Worm (Caenorhabditis elegans) whole organism, mixed stage, embryonic: ENCODE data around the gene ccd-5.
A peak's percentile ranks its signal among the peaks of the same experiment; 100 is the strongest.

Experiments
- M03D4.4 ChIP-seq: sonication (generic microtip); optimal IDR thresholded peaks from 2 replicates; lab custom pipeline; 2017; ENCODE audit warnings: mild to moderate bottlenecking, missing genetic modification characterization, missing compliant biosample characterization
- bed-3 ChIP-seq: fragments of 200-800 bp; sonication (Bioruptor generic); optimal IDR thresholded peaks from 3 replicates; lab custom pipeline; 2018; ENCODE audit warnings: mild to moderate bottlenecking, missing genetic modification characterization, moderate library complexity, missing compliant biosample characterization
- blmp-1 ChIP-seq: fragments of 150-350 bp; optimal IDR thresholded peaks from 2 replicates; lab custom pipeline; 2014; ENCODE audit warnings: missing biosample characterization, missing genetic modification characterization
- ceh-39 ChIP-seq: fragments of 150-350 bp; optimal IDR thresholded peaks from 2 replicates; lab custom pipeline; 2014; ENCODE audit warnings: missing biosample characterization, missing genetic modification characterization
- ceh-43 ChIP-seq: fragments of 200-800 bp; sonication (Bioruptor generic); optimal IDR thresholded peaks from 2 replicates; lab custom pipeline; 2018; ENCODE audit warnings: mild to moderate bottlenecking, missing genetic modification characterization, moderate library complexity, missing compliant biosample characterization
- ceh-83 ChIP-seq: fragments of 200-800 bp; sonication (Bioruptor generic); optimal IDR thresholded peaks from 2 replicates; lab custom pipeline; 2018; ENCODE audit warnings: mild to moderate bottlenecking, missing genetic modification characterization, missing compliant biosample characterization
- ces-1 ChIP-seq: fragments of 150-350 bp; optimal IDR thresholded peaks from 2 replicates; lab custom pipeline; 2014; ENCODE audit warnings: missing biosample characterization, missing genetic modification reagents, missing genetic modification characterization
- cnd-1 ChIP-seq: fragments of 200-800 bp; sonication (Bioruptor generic); optimal IDR thresholded peaks from 2 replicates; lab custom pipeline; 2018; ENCODE audit warnings: mild to moderate bottlenecking, missing genetic modification characterization, missing compliant biosample characterization
- drap-1 ChIP-seq: fragments of 200-800 bp; sonication (Bioruptor generic); optimal IDR thresholded peaks from 3 replicates; lab custom pipeline; 2018; ENCODE audit warnings: mild to moderate bottlenecking, missing genetic modification characterization, missing compliant biosample characterization
- elt-1 ChIP-seq: sonication (generic microtip); optimal IDR thresholded peaks from 2 replicates; lab custom pipeline; 2017; ENCODE audit warnings: missing genetic modification characterization, mild to moderate bottlenecking, missing compliant biosample characterization, antibody characterized with exemption, moderate library complexity, borderline replicate concordance; ENCODE audit not compliant: insufficient read depth
- elt-3 ChIP-seq: fragments of 150-350 bp; optimal IDR thresholded peaks from 2 replicates; lab custom pipeline; 2014; ENCODE audit warnings: missing biosample characterization, missing genetic modification characterization
- flh-1 ChIP-seq: fragments of 200-800 bp; sonication (Bioruptor generic); optimal IDR thresholded peaks from 2 replicates; lab custom pipeline; 2018; ENCODE audit warnings: mild to moderate bottlenecking, missing genetic modification characterization, moderate library complexity, missing compliant biosample characterization
- ham-2 ChIP-seq: fragments of 200-800 bp; sonication (Bioruptor generic); optimal IDR thresholded peaks from 2 replicates; lab custom pipeline; 2018; ENCODE audit warnings: mild to moderate bottlenecking, missing genetic modification characterization, missing compliant biosample characterization
- hlh-1 ChIP-seq: fragments of 150-350 bp; optimal IDR thresholded peaks from 2 replicates; lab custom pipeline; 2014; ENCODE audit warnings: missing biosample characterization, missing genetic modification reagents, missing genetic modification characterization
- lin-13 ChIP-seq: fragments of 150-350 bp; optimal IDR thresholded peaks from 2 replicates; lab custom pipeline; 2014; ENCODE audit warnings: missing biosample characterization, missing genetic modification characterization
- lin-32 ChIP-seq: fragments of 200-800 bp; sonication (Bioruptor generic); optimal IDR thresholded peaks from 2 replicates; lab custom pipeline; 2018; ENCODE audit warnings: mild to moderate bottlenecking, missing genetic modification characterization, missing compliant biosample characterization
- lsy-2 ChIP-seq: fragments of 150-350 bp; optimal IDR thresholded peaks from 2 replicates; lab custom pipeline; 2014; ENCODE audit warnings: missing biosample characterization, missing genetic modification characterization
- mab-5 ChIP-seq: fragments of 150-350 bp; optimal IDR thresholded peaks from 2 replicates; lab custom pipeline; 2014; ENCODE audit warnings: missing biosample characterization, missing genetic modification characterization
- mep-1 ChIP-seq: fragments of 150-350 bp; optimal IDR thresholded peaks from 2 replicates; lab custom pipeline; 2017; ENCODE audit warnings: missing biosample characterization, missing genetic modification reagents, missing genetic modification characterization, inconsistent platforms
- mls-2 ChIP-seq: sonication (generic microtip); optimal IDR thresholded peaks from 2 replicates; lab custom pipeline; 2016; ENCODE audit warnings: mild to moderate bottlenecking, missing genetic modification characterization, moderate library complexity, missing compliant biosample characterization
- nhr-12 ChIP-seq: fragments of 150-350 bp; optimal IDR thresholded peaks from 2 replicates; lab custom pipeline; 2014; ENCODE audit warnings: missing biosample characterization, missing genetic modification characterization
- nhr-2 ChIP-seq: fragments of 150-350 bp; optimal IDR thresholded peaks from 2 replicates; lab custom pipeline; 2014; ENCODE audit warnings: missing biosample characterization, missing genetic modification characterization
- nhr-237 ChIP-seq: fragments of 150-350 bp; optimal IDR thresholded peaks from 2 replicates; lab custom pipeline; 2014; ENCODE audit warnings: missing biosample characterization, missing genetic modification characterization
- nhr-28 ChIP-seq: fragments of 150-350 bp; optimal IDR thresholded peaks from 2 replicates; lab custom pipeline; 2014; ENCODE audit warnings: missing biosample characterization, missing genetic modification characterization
- nhr-76 ChIP-seq: sonication (generic microtip); optimal IDR thresholded peaks from 2 replicates; lab custom pipeline; 2017; ENCODE audit warnings: missing biosample characterization, missing genetic modification characterization
- pha-4 ChIP-seq: fragments of 150-350 bp; optimal IDR thresholded peaks from 2 replicates; lab custom pipeline; 2018; ENCODE audit warnings: missing biosample characterization, missing genetic modification reagents, missing genetic modification characterization
- sem-2 ChIP-seq: fragments of 200-800 bp; sonication (Bioruptor generic); optimal IDR thresholded peaks from 2 replicates; lab custom pipeline; 2018; ENCODE audit warnings: mild to moderate bottlenecking, missing genetic modification characterization, missing compliant biosample characterization
- snpc-4 ChIP-seq: fragments of 150-350 bp; optimal IDR thresholded peaks from 2 replicates; lab custom pipeline; 2014; ENCODE audit warnings: missing biosample characterization, missing genetic modification characterization
- sptf-1 ChIP-seq: sonication (generic microtip); optimal IDR thresholded peaks from 2 replicates; lab custom pipeline; 2017; ENCODE audit warnings: mild to moderate bottlenecking, missing genetic modification characterization, moderate library complexity, missing compliant biosample characterization
- tbx-8 ChIP-seq: fragments of 200-800 bp; sonication (Bioruptor generic); optimal IDR thresholded peaks from 2 replicates; lab custom pipeline; 2018; ENCODE audit warnings: mild to moderate bottlenecking, missing genetic modification characterization, moderate library complexity, missing compliant biosample characterization
- unc-120 ChIP-seq: sonication (generic microtip); optimal IDR thresholded peaks from 2 replicates; lab custom pipeline; 2017; ENCODE audit warnings: missing genetic modification characterization, missing compliant biosample characterization; ENCODE audit not compliant: poor library complexity, severe bottlenecking
- unc-39 ChIP-seq: fragments of 150-350 bp; optimal IDR thresholded peaks from 2 replicates; lab custom pipeline; 2014; ENCODE audit warnings: missing biosample characterization, missing genetic modification characterization
- unc-62 ChIP-seq: fragments of 150-350 bp; optimal IDR thresholded peaks from 2 replicates; lab custom pipeline; 2014; ENCODE audit warnings: missing biosample characterization, missing genetic modification reagents, missing genetic modification characterization
- zip-8 ChIP-seq: fragments of 150-350 bp; optimal IDR thresholded peaks from 2 replicates; lab custom pipeline; 2014; ENCODE audit warnings: missing biosample characterization, missing genetic modification characterization
- ztf-11 ChIP-seq: fragments of 150-350 bp; optimal IDR thresholded peaks from 2 replicates; lab custom pipeline; 2014; ENCODE audit warnings: missing biosample characterization, missing genetic modification characterization

Gene ccd-5

ce11 chrX:2590023-2590422 is 17.6 kb upstream of the ccd-5 start:
- no peak for TF ChIP-seq lin-32 (GFP tag; lab: Kevin White, UChicago)
- TF ChIP-seq hlh-1 (tag; lab: Kevin White, UChicago), result no peak
- no peak for TF ChIP-seq ceh-83 (GFP tag; lab: Kevin White, UChicago)
- no peak for TF ChIP-seq sptf-1
- no peak for TF ChIP-seq ztf-11 (tag; lab: Kevin White, UChicago)

ce11 chrX:2588012-2588411 is 15.6 kb upstream of the ccd-5 start:
- TF ChIP-seq snpc-4, result no peak
- no peak for TF ChIP-seq lin-32 (GFP tag; lab: Kevin White, UChicago)
- no peak for TF ChIP-seq unc-120 (tag; lab: Kevin White, UChicago)
- TF ChIP-seq nhr-76 (tag; lab: Kevin White, UChicago), result no peak
- TF ChIP-seq ces-1 (GFP tag; lab: Kevin White, UChicago), result no peak
- no peak for TF ChIP-seq sptf-1
- no peak for TF ChIP-seq bed-3 (GFP tag; lab: Kevin White, UChicago)
- no peak for TF ChIP-seq ceh-83 (GFP tag; lab: Kevin White, UChicago)
- TF ChIP-seq nhr-237 (tag; lab: Kevin White, UChicago), result no peak
- TF ChIP-seq nhr-2 (tag; lab: Kevin White, UChicago), result no peak
- TF ChIP-seq M03D4.4 (tag; lab: Kevin White, UChicago), result no peak

ce11 chrX:2585655-2586054 is 13.2 kb upstream of the ccd-5 start, which contains the start of gene H01M10.2:
H01M10.2 (minus strand) TSS chrX:2585755.
- TF ChIP-seq bed-3 (GFP tag; lab: Kevin White, UChicago) (no peak), nhr-76 (tag; lab: Kevin White, UChicago) (no peak), cnd-1 (tag; lab: Kevin White, UChicago) (no peak)

- no peak for TF ChIP-seq ceh-39 (tag; lab: Kevin White, UChicago)
- no peak for TF ChIP-seq lsy-2 (tag; lab: Kevin White, UChicago)
- TF ChIP-seq unc-62 (GFP tag; lab: Kevin White, UChicago), result no peak
- TF ChIP-seq mab-5 (tag; lab: Kevin White, UChicago), result no peak
- TF ChIP-seq elt-1 (tag; lab: Kevin White, UChicago), result no peak
- TF ChIP-seq drap-1 (GFP tag; lab: Kevin White, UChicago), result no peak
- TF ChIP-seq pha-4 (tag; lab: Kevin White, UChicago), result no peak
- TF ChIP-seq bed-3 (GFP tag; lab: Kevin White, UChicago), result no peak
- TF ChIP-seq ztf-11 (tag; lab: Kevin White, UChicago), result no peak
- peak; percentile 71 for TF ChIP-seq mls-2 (tag; lab: Kevin White, UChicago)
- no peak for TF ChIP-seq flh-1 (GFP tag; lab: Kevin White, UChicago)
- TF ChIP-seq ceh-83 (GFP tag; lab: Kevin White, UChicago), result no peak
- no peak for TF ChIP-seq blmp-1
- TF ChIP-seq M03D4.4 (tag; lab: Kevin White, UChicago), result peak; percentile 4
- TF ChIP-seq unc-39, result no peak
- TF ChIP-seq ces-1 (GFP tag; lab: Kevin White, UChicago), result no peak
- TF ChIP-seq hlh-1 (tag; lab: Kevin White, UChicago), result no peak
- TF ChIP-seq nhr-2 (tag; lab: Kevin White, UChicago), result peak; percentile 61
- peak; percentile 59 for TF ChIP-seq sptf-1
- TF ChIP-seq nhr-76 (tag; lab: Kevin White, UChicago), result no peak
- TF ChIP-seq snpc-4, result no peak
- no peak for TF ChIP-seq mep-1 (tag; lab: Kevin White, UChicago)
- TF ChIP-seq nhr-28, result no peak
- no peak for TF ChIP-seq zip-8 (tag; lab: Kevin White, UChicago)
- no peak for TF ChIP-seq nhr-237 (tag; lab: Kevin White, UChicago)
- no peak for TF ChIP-seq ceh-43 (GFP tag; lab: Kevin White, UChicago)
- TF ChIP-seq elt-3, result no peak
- no peak for TF ChIP-seq lin-32 (GFP tag; lab: Kevin White, UChicago)
- peak; percentile 96 for TF ChIP-seq ham-2 (GFP tag; lab: Kevin White, UChicago)
- TF ChIP-seq nhr-12 (tag; lab: Kevin White, UChicago), result no peak
- TF ChIP-seq tbx-8, result no peak
- TF ChIP-seq unc-120 (tag; lab: Kevin White, UChicago), result no peak
- peak; percentile 49 for TF ChIP-seq cnd-1 (tag; lab: Kevin White, UChicago)
- no peak for TF ChIP-seq lin-13 (tag; lab: Kevin White, UChicago)
- TF ChIP-seq sem-2 (GFP tag; lab: Kevin White, UChicago), result no peak
Measured at ce11 chrX:2583135-2583683, 10.8 kb upstream of the ccd-5 start.
